Worm (Caenorhabditis elegans) whole organism, early embryonic: ENCODE results near the gene sdz-20.

Experiments
- B0310.2 ChIP-seq: sonication (generic microtip); optimal IDR thresholded peaks from 2 replicates; lab custom pipeline; 2016; ENCODE audit warnings: mild to moderate bottlenecking, missing genetic modification characterization, missing compliant biosample characterization
- F13C5.2 ChIP-seq: sonication (generic microtip); optimal IDR thresholded peaks from 2 replicates; lab custom pipeline; 2017; ENCODE audit warnings: mild to moderate bottlenecking, missing genetic modification characterization, inconsistent platforms, missing compliant biosample characterization
- aly-1 ChIP-seq: sonication (generic microtip); optimal IDR thresholded peaks from 2 replicates; lab custom pipeline; 2016; ENCODE audit warnings: missing genetic modification characterization, missing compliant biosample characterization
- ama-1 ChIP-seq: fragments of 150-350 bp; optimal IDR thresholded peaks from 2 replicates; lab custom pipeline; 2014
- ceh-13 ChIP-seq: fragments of 200-800 bp; sonication (Bioruptor generic); optimal IDR thresholded peaks from 2 replicates; lab custom pipeline; 2018; ENCODE audit warnings: mild to moderate bottlenecking, missing genetic modification characterization, missing compliant biosample characterization
- ceh-36 ChIP-seq: sonication (generic microtip); optimal IDR thresholded peaks from 2 replicates; lab custom pipeline; 2016; ENCODE audit warnings: missing genetic modification characterization, inconsistent platforms, missing compliant biosample characterization
- ets-7 ChIP-seq: sonication (generic microtip); optimal IDR thresholded peaks from 2 replicates; lab custom pipeline; 2016; ENCODE audit warnings: missing genotype, missing genetic modification characterization, missing compliant biosample characterization
- flt-1 ChIP-seq: fragments of 200-800 bp; sonication (Bioruptor generic); IDR thresholded peaks from 2 replicates; pipeline ENCODE4 v1.3.6; 2022; ENCODE audit warnings: missing genetic modification characterization, missing compliant biosample characterization
- hmbx-1 ChIP-seq: sonication (generic microtip); optimal IDR thresholded peaks from 2 replicates; lab custom pipeline; 2016; ENCODE audit warnings: mild to moderate bottlenecking, missing genetic modification characterization, missing compliant biosample characterization
- hmg-4 ChIP-seq: fragments of 200-800 bp; sonication (Bioruptor generic); optimal IDR thresholded peaks from 2 replicates; lab custom pipeline; 2018; ENCODE audit warnings: mild to moderate bottlenecking, missing genetic modification characterization, missing compliant biosample characterization
- hnd-1 ChIP-seq: sonication (generic microtip); optimal IDR thresholded peaks from 2 replicates; lab custom pipeline; 2016; ENCODE audit warnings: missing genetic modification characterization, missing compliant biosample characterization
- pes-1 ChIP-seq: fragments of 200-800 bp; sonication (Bioruptor generic); IDR thresholded peaks from 2 replicates; pipeline ENCODE4 v1.3.6; 2022; ENCODE audit warnings: missing genetic modification reagents, missing genetic modification characterization, missing compliant biosample characterization
- scrt-1 ChIP-seq: fragments of 200-800 bp; sonication (Bioruptor generic); IDR thresholded peaks from 2 replicates; pipeline ENCODE4 v1.3.6; 2022; ENCODE audit warnings: missing genetic modification characterization, missing compliant biosample characterization
- sea-1 ChIP-seq: fragments of 200-800 bp; sonication (Bioruptor generic); conservative IDR thresholded peaks from 2 replicates; pipeline ENCODE4 v1.3.6; 2022; ENCODE audit warnings: missing genetic modification characterization, missing compliant biosample characterization
- tbx-11 ChIP-seq: fragments of 200-800 bp; sonication (Bioruptor generic); IDR thresholded peaks from 2 replicates; pipeline ENCODE4 v1.3.6; 2022; ENCODE audit warnings: missing genetic modification characterization, missing compliant biosample characterization
- tbx-37 ChIP-seq: fragments of 200-800 bp; sonication (Bioruptor generic); conservative IDR thresholded peaks from 2 replicates; pipeline ENCODE4 v1.3.6; 2022; ENCODE audit warnings: missing genetic modification reagents, missing genetic modification characterization, missing compliant biosample characterization
- tra-4 ChIP-seq: sonication (generic microtip); optimal IDR thresholded peaks from 2 replicates; lab custom pipeline; 2017; ENCODE audit warnings: missing genetic modification characterization, missing compliant biosample characterization

Gene sdz-20

DNA sequence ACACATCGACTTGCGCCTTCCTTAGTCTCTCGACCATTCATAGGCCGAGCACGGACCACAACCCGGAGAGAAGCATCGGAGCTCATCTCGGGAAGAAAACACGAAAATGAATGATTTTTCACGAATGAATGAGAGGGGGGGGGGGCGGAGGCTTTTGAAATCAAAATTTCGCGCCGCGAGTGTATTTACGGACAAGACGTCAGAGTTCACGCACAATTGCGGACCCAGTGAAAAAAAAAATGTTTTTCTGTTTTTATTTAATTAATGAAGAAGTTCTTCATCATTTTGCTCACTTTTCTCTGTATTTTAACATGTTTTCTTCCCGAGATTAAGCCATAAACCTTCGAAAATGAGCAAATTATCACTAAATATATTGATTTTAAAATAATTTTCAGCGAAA is 26.7 kb upstream of the sdz-20 start, which contains the start of the genes klp-19 and slc-36.1:
TSS of gene klp-19 (minus strand) at position 153 of the 400 bp plus-strand sequence.
TSS of gene slc-36.1 (plus strand) at position 396 of the 400 bp plus-strand sequence.
- peak; percentile 19 for TF ChIP-seq F13C5.2 (tag; lab: Kevin White, UChicago)
- TF ChIP-seq pes-1: no peak

DNA sequence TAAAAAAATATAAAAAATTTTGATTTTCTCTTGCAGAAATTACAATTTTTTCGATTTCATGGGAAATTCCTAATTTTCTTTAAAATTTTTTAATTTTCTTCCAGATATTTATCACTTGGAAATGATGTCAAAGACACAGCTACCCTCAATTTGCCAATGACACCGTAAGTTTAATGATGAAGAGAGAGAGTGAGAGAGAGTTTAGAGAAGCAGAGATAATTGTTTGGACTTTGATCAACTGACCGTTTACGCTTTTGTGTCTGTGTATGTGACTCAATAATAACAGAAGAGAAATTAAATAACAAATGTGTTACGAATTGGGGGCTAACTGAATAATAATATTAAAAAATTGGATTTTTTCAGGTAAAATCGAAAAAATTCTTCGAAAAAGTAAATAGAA is 23.3 kb upstream of the sdz-20 start:
- TF ChIP-seq tbx-11 (GFP tag; lab: Robert Waterston, UW) (no peak), ceh-13 (no peak), ets-7 (tag; lab: Kevin White, UChicago) (no peak), tra-4 (no peak), sea-1 (GFP tag; lab: Robert Waterston, UW) (no peak), B0310.2 (tag; lab: Kevin White, UChicago) (no peak), ama-1 (lab: Kevin White, UChicago) (no peak), F13C5.2 (tag; lab: Kevin White, UChicago) (no peak), flt-1 (GFP tag; lab: Robert Waterston, UW) (no peak), scrt-1 (GFP tag; lab: Robert Waterston, UW) (no peak), aly-1 (tag; lab: Kevin White, UChicago) (no peak), hmbx-1 (tag; lab: Kevin White, UChicago) (no peak), tbx-37 (GFP tag; lab: Robert Waterston, UW) (no peak)

DNA sequence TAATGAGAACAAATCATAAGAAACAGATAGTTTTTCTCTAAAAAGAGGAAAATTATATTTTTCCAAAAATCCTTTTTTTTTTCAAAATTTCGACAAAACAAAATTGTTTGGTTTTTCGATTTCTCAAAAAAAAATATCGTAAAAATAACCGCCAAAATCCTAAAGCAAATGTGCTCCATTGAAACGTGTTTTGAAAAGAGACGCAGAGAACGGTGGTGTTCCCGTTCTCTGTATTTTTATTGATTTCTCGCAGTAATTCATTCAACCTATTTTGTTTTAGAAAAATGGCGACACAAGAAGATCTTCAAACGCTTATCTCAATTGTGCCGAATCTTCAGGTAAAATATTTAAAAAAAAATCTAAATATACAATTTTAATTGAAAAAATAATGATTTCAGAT is 20.1 kb upstream of the sdz-20 start, which contains the start of gene Y43F4B.10:
TSS of gene Y43F4B.10 (plus strand) at position 281 of the 400 bp plus-strand sequence.
- no peak for TF ChIP-seq hmbx-1 (tag; lab: Kevin White, UChicago)
- TF ChIP-seq B0310.2 (tag; lab: Kevin White, UChicago): no peak
- TF ChIP-seq sea-1 (GFP tag; lab: Robert Waterston, UW): no peak
- no peak for TF ChIP-seq ceh-13
- no peak for TF ChIP-seq pes-1
- TF ChIP-seq aly-1 (tag; lab: Kevin White, UChicago): no peak
- no peak for TF ChIP-seq ets-7 (tag; lab: Kevin White, UChicago)
- TF ChIP-seq flt-1 (GFP tag; lab: Robert Waterston, UW): no peak
- no peak for TF ChIP-seq tbx-11 (GFP tag; lab: Robert Waterston, UW)
- TF ChIP-seq F13C5.2 (tag; lab: Kevin White, UChicago): no peak
- TF ChIP-seq ceh-36 (tag; lab: Kevin White, UChicago): no peak
- no peak for TF ChIP-seq hmg-4 (GFP tag; lab: Kevin White, UChicago)
- no peak for TF ChIP-seq tra-4
- no peak for TF ChIP-seq ama-1 (lab: Kevin White, UChicago)
- TF ChIP-seq hnd-1: no peak
- no peak for TF ChIP-seq tbx-37 (GFP tag; lab: Robert Waterston, UW)

DNA sequence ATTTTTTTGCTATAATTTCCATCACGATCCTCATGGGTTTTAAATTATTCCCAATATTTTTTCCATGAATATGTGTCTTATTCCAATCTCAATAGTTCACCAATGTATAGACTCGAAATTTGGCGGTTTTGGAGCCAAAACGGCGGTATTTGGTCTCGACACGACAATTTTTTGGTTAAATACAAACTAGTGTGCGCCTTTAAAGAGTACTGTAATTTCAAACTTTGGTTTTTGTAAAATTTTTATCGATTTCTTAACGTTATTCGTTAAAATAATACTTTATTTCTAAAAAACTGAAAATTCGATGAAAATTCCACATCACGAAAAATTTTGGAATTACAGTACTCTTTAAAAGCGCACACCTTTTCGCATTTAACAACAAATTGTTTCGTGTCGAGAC is 19.2 kb upstream of the sdz-20 start:
- no peak for TF ChIP-seq hmbx-1 (tag; lab: Kevin White, UChicago)
- no peak for TF ChIP-seq F13C5.2 (tag; lab: Kevin White, UChicago)
- no peak for TF ChIP-seq sea-1 (GFP tag; lab: Robert Waterston, UW)

DNA sequence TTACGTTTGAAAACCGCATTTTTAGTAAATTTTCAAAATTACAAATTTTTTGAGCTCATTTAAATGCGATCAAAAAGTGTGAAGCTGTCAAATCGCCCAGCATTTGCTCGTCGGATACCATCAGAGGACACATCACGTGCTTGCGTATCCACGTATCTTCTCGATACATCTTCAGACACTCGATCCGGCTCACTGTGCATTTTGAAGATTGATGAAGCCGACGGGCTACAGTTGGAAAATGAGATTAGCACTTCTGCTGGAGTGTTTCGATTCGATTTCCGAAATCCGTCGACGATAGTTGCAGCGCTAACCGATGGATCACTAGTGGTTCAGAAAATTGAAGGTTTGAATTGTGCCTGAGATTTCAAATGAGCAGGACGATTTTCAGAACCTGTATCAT is 18.8 kb upstream of the sdz-20 start, which contains the start of gene dph-7:
TSS of gene dph-7 (plus strand) at position 53 of the 400 bp plus-strand sequence.
- no peak for TF ChIP-seq tbx-37 (GFP tag; lab: Robert Waterston, UW)
- TF ChIP-seq flt-1 (GFP tag; lab: Robert Waterston, UW): no peak
- TF ChIP-seq ceh-13: no peak
- no peak for TF ChIP-seq sea-1 (GFP tag; lab: Robert Waterston, UW)
- TF ChIP-seq hnd-1: no peak
- TF ChIP-seq pes-1: no peak
- TF ChIP-seq hmg-4 (GFP tag; lab: Kevin White, UChicago): no peak
- TF ChIP-seq ceh-36 (tag; lab: Kevin White, UChicago): no peak
- TF ChIP-seq F13C5.2 (tag; lab: Kevin White, UChicago): no peak
- no peak for TF ChIP-seq scrt-1 (GFP tag; lab: Robert Waterston, UW)
- no peak for TF ChIP-seq aly-1 (tag; lab: Kevin White, UChicago)
- TF ChIP-seq hmbx-1 (tag; lab: Kevin White, UChicago): no peak
- TF ChIP-seq ets-7 (tag; lab: Kevin White, UChicago): no peak
- no peak for TF ChIP-seq ama-1 (lab: Kevin White, UChicago)
- TF ChIP-seq B0310.2 (tag; lab: Kevin White, UChicago): no peak

DNA sequence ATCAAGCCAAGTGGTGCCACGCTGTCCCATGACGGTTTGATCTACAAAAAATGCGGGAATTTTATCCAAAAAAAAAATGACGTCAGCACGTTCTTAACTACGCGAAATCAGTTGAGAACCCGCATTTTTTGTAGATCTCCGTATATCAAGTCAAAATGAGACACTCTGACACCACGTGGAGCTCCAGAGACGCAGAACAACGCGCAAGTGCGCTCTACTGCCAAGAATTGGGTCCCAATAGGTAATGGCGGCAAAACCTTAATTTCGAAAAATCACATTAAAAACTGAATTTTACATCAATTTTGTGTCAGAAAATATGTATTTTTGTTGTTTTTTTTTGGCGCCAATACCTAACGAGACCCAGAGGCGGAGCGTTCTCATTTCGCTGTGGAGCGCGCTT is 16.9 kb upstream of the sdz-20 start:
- no peak for TF ChIP-seq tbx-37 (GFP tag; lab: Robert Waterston, UW)
- TF ChIP-seq ets-7 (tag; lab: Kevin White, UChicago): no peak
- no peak for TF ChIP-seq ceh-13
- no peak for TF ChIP-seq F13C5.2 (tag; lab: Kevin White, UChicago)
- TF ChIP-seq tbx-11 (GFP tag; lab: Robert Waterston, UW): no peak
- TF ChIP-seq scrt-1 (GFP tag; lab: Robert Waterston, UW): no peak
- TF ChIP-seq flt-1 (GFP tag; lab: Robert Waterston, UW): no peak
- no peak for TF ChIP-seq tra-4
- TF ChIP-seq hnd-1: no peak
- no peak for TF ChIP-seq ama-1 (lab: Kevin White, UChicago)
- TF ChIP-seq ceh-36 (tag; lab: Kevin White, UChicago): no peak
- TF ChIP-seq B0310.2 (tag; lab: Kevin White, UChicago): no peak
- no peak for TF ChIP-seq aly-1 (tag; lab: Kevin White, UChicago)
- no peak for TF ChIP-seq pes-1
- TF ChIP-seq hmbx-1 (tag; lab: Kevin White, UChicago): no peak
- TF ChIP-seq sea-1 (GFP tag; lab: Robert Waterston, UW): no peak
- TF ChIP-seq hmg-4 (GFP tag; lab: Kevin White, UChicago): no peak

DNA sequence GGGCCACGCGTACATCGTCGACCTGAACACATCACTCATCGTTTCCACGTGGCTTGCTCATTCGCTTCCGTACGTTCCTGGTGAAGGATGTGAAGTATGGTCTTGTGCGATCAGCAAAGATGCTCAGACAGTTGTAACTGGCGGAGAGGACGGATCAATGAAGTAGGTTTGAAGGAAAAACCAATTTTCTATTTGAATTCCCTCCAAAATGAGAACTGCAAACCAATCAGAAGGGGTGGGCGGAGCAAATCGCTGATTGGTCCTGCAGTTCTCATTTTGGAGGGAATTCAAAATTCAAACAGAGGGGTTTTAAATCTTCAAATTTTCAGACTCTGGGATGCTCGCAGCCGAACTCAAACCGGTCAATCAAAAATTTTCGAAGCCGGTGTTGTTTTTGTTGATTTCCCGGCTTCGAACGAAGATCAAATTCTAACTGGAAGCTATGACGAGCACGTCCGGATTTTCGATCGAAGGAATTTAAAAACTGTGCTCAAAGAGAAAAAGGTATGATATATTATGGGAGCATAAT is 16.4 kb upstream of the sdz-20 start:
- TF ChIP-seq hnd-1 (no peak), ceh-13 (no peak), flt-1 (GFP tag; lab: Robert Waterston, UW) (no peak), B0310.2 (tag; lab: Kevin White, UChicago) (no peak), sea-1 (GFP tag; lab: Robert Waterston, UW) (no peak), tbx-11 (GFP tag; lab: Robert Waterston, UW) (no peak), ceh-36 (tag; lab: Kevin White, UChicago) (no peak), tra-4 (no peak), F13C5.2 (tag; lab: Kevin White, UChicago) (no peak), ets-7 (tag; lab: Kevin White, UChicago) (no peak), aly-1 (tag; lab: Kevin White, UChicago) (no peak), tbx-37 (GFP tag; lab: Robert Waterston, UW) (no peak), ama-1 (lab: Kevin White, UChicago) (no peak), scrt-1 (GFP tag; lab: Robert Waterston, UW) (no peak)
